Worm (Caenorhabditis elegans) whole organism, L4 larva: ENCODE measurements around the gene sprr-1.

Experiments used
- Y75B8A.6 ChIP-seq: fragments of 200-800 bp; sonication (Bioruptor generic); IDR thresholded peaks from 2 replicates; pipeline ENCODE4 v1.3.6; 2022; ENCODE audit warnings: missing genetic modification reagents, missing genetic modification characterization, missing compliant biosample characterization
- jun-1 ChIP-seq: fragments of 150-350 bp; optimal IDR thresholded peaks from 2 replicates; lab custom pipeline; 2014; ENCODE audit warnings: missing biosample characterization, missing genetic modification reagents, missing genetic modification characterization
- lsy-2 ChIP-seq, 2 experiments: fragments of 150-350 bp in 1 of 2; sonication (generic microtip) in 1 of 2; optimal IDR thresholded peaks; 2 replicates each; lab custom pipeline; 2014 to 2017; ENCODE audit warnings: missing biosample characterization in 2 of 2, missing genetic modification characterization in 2 of 2
- nhr-237 ChIP-seq: sonication (generic microtip); optimal IDR thresholded peaks from 2 replicates; lab custom pipeline; 2017; ENCODE audit warnings: missing biosample characterization, missing genetic modification characterization
- nhr-76 ChIP-seq: fragments of 150-350 bp; optimal IDR thresholded peaks from 2 replicates; lab custom pipeline; 2014; ENCODE audit warnings: missing biosample characterization, missing genetic modification characterization

DNA sequence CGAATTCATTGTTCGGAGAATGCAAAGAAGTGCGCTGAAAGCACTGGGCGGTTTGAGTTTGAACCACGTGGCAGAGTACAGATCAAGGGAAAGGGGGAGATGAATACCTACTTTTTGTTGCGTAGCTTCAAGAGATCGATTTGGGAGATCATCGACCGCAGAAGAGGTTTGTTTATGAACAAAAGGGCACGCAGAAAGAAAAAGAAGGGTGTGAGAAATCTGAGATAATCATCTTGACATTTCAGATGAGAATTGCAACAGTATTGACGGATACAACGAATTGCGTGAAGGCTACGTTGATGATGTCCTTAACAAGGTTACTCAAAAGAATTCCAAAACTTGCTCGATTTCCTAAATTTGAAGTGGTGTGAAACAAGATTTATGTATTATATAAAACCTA is 19.2 kb downstream of the sprr-1 start:
- no peak for TF ChIP-seq nhr-76 (tag; lab: Kevin White, UChicago)
- TF ChIP-seq nhr-237 (tag; lab: Kevin White, UChicago): no peak
- no peak for TF ChIP-seq lsy-2 (tag; optimal IDR thresholded peaks at IDR 0.05; lab: Kevin White, UChicago)
- no peak for TF ChIP-seq Y75B8A.6
- no peak for TF ChIP-seq jun-1 (tag; lab: Kevin White, UChicago)
